Fruit fly (Drosophila melanogaster) whole organism, pupa: Measurements from ENCODE around the gene fiz.

Experiments used
- CG13204 ChIP-seq: fragments of 200-800 bp; sonication (Bioruptor generic); optimal IDR thresholded peaks from 2 replicates; lab custom pipeline; 2018; ENCODE audit warnings: missing biosample characterization, mild to moderate bottlenecking, missing genetic modification characterization, moderate library complexity
- CG32121 ChIP-seq: fragments of 200-800 bp; sonication (Bioruptor generic); IDR thresholded peaks from 2 replicates; pipeline ENCODE4 v1.3.6; 2022; ENCODE audit warnings: missing biosample characterization, missing genetic modification characterization
- CG8301 ChIP-seq: fragments of 200-800 bp; sonication (Bioruptor generic); optimal IDR thresholded peaks from 2 replicates; lab custom pipeline; 2018; ENCODE audit warnings: missing biosample characterization, mild to moderate bottlenecking, missing genetic modification characterization
- EcR ChIP-seq: fragments of 200-800 bp; sonication (Bioruptor generic); optimal IDR thresholded peaks from 3 replicates; lab custom pipeline; 2019; ENCODE audit warnings: missing biosample characterization, missing genetic modification characterization, mild to moderate bottlenecking, moderate library complexity, missing genetic modification reagents
- Ets98B ChIP-seq: fragments of 200-800 bp; sonication (Bioruptor generic); IDR thresholded peaks from 2 replicates; pipeline ENCODE4 v1.3.6; 2022; ENCODE audit warnings: missing biosample characterization, missing genetic modification characterization
- Pif1A ChIP-seq: fragments of 200-800 bp; sonication (Bioruptor generic); optimal IDR thresholded peaks from 3 replicates; lab custom pipeline; 2016; ENCODE audit warnings: missing biosample characterization, missing genetic modification characterization

DNA sequence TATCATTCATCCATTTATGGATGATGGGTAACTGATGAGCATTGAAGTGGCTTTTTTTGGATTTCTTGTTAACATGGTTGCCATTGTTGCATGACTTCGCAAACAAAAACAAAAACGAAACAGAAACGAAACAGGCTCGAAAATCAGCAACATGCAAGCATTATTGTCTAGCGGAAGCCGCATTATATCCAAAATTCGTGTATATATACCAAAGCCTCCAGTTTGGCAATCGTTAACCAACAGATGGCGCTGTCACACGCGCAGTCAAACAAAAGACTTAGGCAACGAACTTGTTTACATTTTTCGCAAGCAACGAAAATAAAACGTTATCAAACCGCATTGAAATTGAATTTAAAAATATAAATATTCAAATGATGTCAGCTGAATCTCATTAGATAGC is 30.6 kb downstream of the fiz start:
- no peak for TF ChIP-seq Ets98B (GFP tag; lab: Robert Waterston, UW)
- TF ChIP-seq Pif1A (GFP tag; lab: Kevin White, UChicago), result no peak
- TF ChIP-seq CG8301 (tag; lab: Kevin White, UChicago), result no peak
- TF ChIP-seq CG32121 (GFP tag; lab: Robert Waterston, UW), result no peak
- TF ChIP-seq CG13204 (GFP tag; lab: Kevin White, UChicago), result no peak
- no peak for TF ChIP-seq EcR (GFP tag; lab: Kevin White, UChicago)
